Fruit fly (Drosophila melanogaster): ENCODE data around the gene CG5895.
A peak's percentile ranks its signal among the peaks of the same experiment; 100 is the strongest.

dm6 chr3L:16048086-16048485 is 12.8 kb downstream of the CG5895 start:
- TF ChIP-seq gce (GFP tag; IDR thresholded peaks at IDR 0.05) (no peak), CG34422 (GFP tag; IDR thresholded peaks at IDR 0.05) (no peak), Xrp1 (GFP tag; IDR thresholded peaks at IDR 0.05) (peak; percentile 60), Dad (GFP tag; optimal IDR thresholded peaks at IDR 0.05) (no peak), Hand (GFP tag; optimal IDR thresholded peaks at IDR 0.05) (no peak), otp (GFP tag; IDR thresholded peaks at IDR 0.05) (0 out of 3 replicates have a peak, but pooled peaks have one; percentile 39), salm (tag; optimal IDR thresholded peaks at IDR 0.05) (no peak), CG6683 (GFP tag; optimal IDR thresholded peaks at IDR 0.05) (no peak), CG34224 (GFP tag; IDR thresholded peaks at IDR 0.05; ENCODE audit: partially characterized antibody) (no peak), hth (optimal IDR thresholded peaks at IDR 0.05) (no peak), CG1792 (GFP tag; optimal IDR thresholded peaks at IDR 0.05) (no peak), pho (GFP tag; optimal IDR thresholded peaks at IDR 0.05) (peak; percentile 37)
